Fruit fly (Drosophila melanogaster): Measurements from ENCODE around the gene Cog3.
A peak's percentile ranks its signal among the peaks of the same experiment; 100 is the strongest.

dm6 chr2L:3436347-3436746 lies 20.5 kb downstream of the Cog3 start:
- peak; percentile 47 for TF ChIP-seq CG12605 (GFP tag; IDR thresholded peaks at IDR 0.05)
- TF ChIP-seq CG8159 (tag; optimal IDR thresholded peaks at IDR 0.05), result no peak
- no peak for TF ChIP-seq CG15710 (tag; optimal IDR thresholded peaks at IDR 0.05)
- TF ChIP-seq Ets98B (GFP tag; IDR thresholded peaks at IDR 0.05), result no peak; the same call in 1 of the 2 replicates
- TF ChIP-seq CG4496 (GFP tag; IDR thresholded peaks at IDR 0.05), result peak; percentile 39; the same call in 2 of the 3 replicates
- peak; percentile 22 for TF ChIP-seq CG8301 (tag; optimal IDR thresholded peaks at IDR 0.05)
- no peak for TF ChIP-seq CG10348 (GFP tag; IDR thresholded peaks at IDR 0.05)
- no peak for TF ChIP-seq D1 (tag; optimal IDR thresholded peaks at IDR 0.05)
- no peak for TF ChIP-seq CG17806 (tag; optimal IDR thresholded peaks at IDR 0.05)
- peak; percentile 30 for TF ChIP-seq Pif1A (GFP tag; optimal IDR thresholded peaks at IDR 0.05)
- no peak for TF ChIP-seq EcR (GFP tag; optimal IDR thresholded peaks at IDR 0.05)
- TF ChIP-seq Pif1B (GFP tag; optimal IDR thresholded peaks at IDR 0.05), result no peak
